Fruit fly (Drosophila melanogaster) whole organism, pupa: Measurements from ENCODE around the gene Sse.

Source experiments
- CG10348 ChIP-seq: fragments of 200-800 bp; sonication (Bioruptor generic); IDR thresholded peaks from 2 replicates; pipeline ENCODE4 v1.3.6; 2022; ENCODE audit warnings: missing biosample characterization, missing genetic modification characterization
- CG12605 ChIP-seq: fragments of 200-800 bp; sonication (Bioruptor generic); IDR thresholded peaks from 2 replicates; pipeline ENCODE4 v1.3.6; 2022; ENCODE audit warnings: missing biosample characterization, missing genetic modification characterization
- CG15710 ChIP-seq: fragments of 200-800 bp; sonication (Bioruptor generic); optimal IDR thresholded peaks from 2 replicates; lab custom pipeline; 2018; ENCODE audit warnings: missing biosample characterization, mild to moderate bottlenecking, missing genetic modification characterization, moderate library complexity
- CG32121 ChIP-seq: fragments of 200-800 bp; sonication (Bioruptor generic); IDR thresholded peaks from 2 replicates; pipeline ENCODE4 v1.3.6; 2022; ENCODE audit warnings: missing biosample characterization, missing genetic modification characterization
- CG4496 ChIP-seq: fragments of 200-800 bp; sonication (Bioruptor generic); IDR thresholded peaks from 3 replicates; pipeline ENCODE4 v1.3.6; 2022; ENCODE audit warnings: missing biosample characterization, missing genetic modification characterization
- CG8159 ChIP-seq: fragments of 200-800 bp; sonication (Bioruptor generic); optimal IDR thresholded peaks from 3 replicates; lab custom pipeline; 2018; ENCODE audit warnings: missing biosample characterization, mild to moderate bottlenecking, missing genetic modification characterization, moderate library complexity
- D1 ChIP-seq: fragments of 200-800 bp; sonication (Bioruptor generic); optimal IDR thresholded peaks from 2 replicates; lab custom pipeline; 2018; ENCODE audit warnings: missing biosample characterization, mild to moderate bottlenecking, missing genetic modification characterization, moderate library complexity
- EcR ChIP-seq: fragments of 200-800 bp; sonication (Bioruptor generic); optimal IDR thresholded peaks from 3 replicates; lab custom pipeline; 2019; ENCODE audit warnings: missing biosample characterization, missing genetic modification characterization, mild to moderate bottlenecking, moderate library complexity, missing genetic modification reagents
- Ets98B ChIP-seq: fragments of 200-800 bp; sonication (Bioruptor generic); IDR thresholded peaks from 2 replicates; pipeline ENCODE4 v1.3.6; 2022; ENCODE audit warnings: missing biosample characterization, missing genetic modification characterization
- Pif1A ChIP-seq: fragments of 200-800 bp; sonication (Bioruptor generic); optimal IDR thresholded peaks from 3 replicates; lab custom pipeline; 2016; ENCODE audit warnings: missing biosample characterization, missing genetic modification characterization
- Snoo ChIP-seq: fragments of 200-800 bp; sonication (Bioruptor generic); optimal IDR thresholded peaks from 3 replicates; lab custom pipeline; 2017; ENCODE audit warnings: missing biosample characterization, mild to moderate bottlenecking, missing genetic modification characterization, inconsistent platforms
- fd96Ca ChIP-seq: fragments of 200-800 bp; sonication (Bioruptor generic); IDR thresholded peaks from 3 replicates; pipeline ENCODE4 v1.3.6; 2022; ENCODE audit warnings: missing biosample characterization, missing genetic modification characterization
- gl ChIP-seq: fragments of 200-800 bp; sonication (Bioruptor generic); optimal IDR thresholded peaks from 2 replicates; lab custom pipeline; 2018; ENCODE audit warnings: missing biosample characterization, mild to moderate bottlenecking, missing genetic modification characterization
- rn ChIP-seq: fragments of 200-800 bp; sonication (Bioruptor generic); IDR thresholded peaks from 2 replicates; pipeline ENCODE4 v1.3.6; 2022; ENCODE audit warnings: missing biosample characterization, missing genetic modification characterization

dm6 chr3L:5630176-5630583, 31.9 kb downstream of the Sse start:
- TF ChIP-seq CG12605 (GFP tag; lab: Robert Waterston, UW) = no peak
- no peak for TF ChIP-seq gl
- TF ChIP-seq CG10348 = no peak
- peak; percentile 49 for TF ChIP-seq Snoo (tag; lab: Kevin White, UChicago)
- no peak for TF ChIP-seq rn
- no peak for TF ChIP-seq fd96Ca (GFP tag; lab: Robert Waterston, UW)
- TF ChIP-seq CG32121 (GFP tag; lab: Robert Waterston, UW) = no peak
- peak; percentile 19; the same call in 1 of the 3 replicates for TF ChIP-seq CG4496 (GFP tag; lab: Robert Waterston, UW)
- peak; percentile 11 for TF ChIP-seq Pif1A
- no peak for TF ChIP-seq CG15710 (tag; lab: Kevin White, UChicago)
- no peak for TF ChIP-seq D1 (tag; lab: Kevin White, UChicago)
- no peak for TF ChIP-seq CG8159 (tag; lab: Kevin White, UChicago)
- TF ChIP-seq EcR = no peak
- TF ChIP-seq Ets98B (GFP tag; lab: Robert Waterston, UW) = no peak
